Worm (Caenorhabditis elegans) whole organism, L1 larva: ENCODE results near the gene cdc-25.2.

ENCODE experiments used
- dpl-1 ChIP-seq, 3 experiments: fragments of 150-350 bp in 2 of 3; sonication (generic microtip) in 1 of 3; optimal IDR thresholded peaks; 2 replicates each; lab custom pipeline; 2014 to 2017; ENCODE audit warnings: missing biosample characterization in 3 of 3, missing genetic modification characterization in 3 of 3, missing genetic modification reagents in 3 of 3
- nhr-85 ChIP-seq: sonication (generic microtip); peaks from one replicate; lab custom pipeline; 2016; ENCODE audit warnings: missing genetic modification characterization, inconsistent platforms, missing compliant biosample characterization
- tbx-2 ChIP-seq: sonication (generic microtip); optimal IDR thresholded peaks from 2 replicates; lab custom pipeline; 2016; ENCODE audit warnings: missing genetic modification characterization, missing compliant biosample characterization

- peak; percentile 68 for TF ChIP-seq nhr-85
- no peak for TF ChIP-seq tbx-2 (tag; lab: Kevin White, UChicago)
- no peak for TF ChIP-seq dpl-1 (GFP tag; optimal IDR thresholded peaks at IDR 0.05; lab: Kevin White, UChicago)
Measured at ce11 chrV:1607790-1608189, 40.9 kb downstream of the cdc-25.2 start, which contains the start of gene nhr-178.
